Worm (Caenorhabditis elegans): Measurements from ENCODE around the gene msp-142.

Gene msp-142

DNA sequence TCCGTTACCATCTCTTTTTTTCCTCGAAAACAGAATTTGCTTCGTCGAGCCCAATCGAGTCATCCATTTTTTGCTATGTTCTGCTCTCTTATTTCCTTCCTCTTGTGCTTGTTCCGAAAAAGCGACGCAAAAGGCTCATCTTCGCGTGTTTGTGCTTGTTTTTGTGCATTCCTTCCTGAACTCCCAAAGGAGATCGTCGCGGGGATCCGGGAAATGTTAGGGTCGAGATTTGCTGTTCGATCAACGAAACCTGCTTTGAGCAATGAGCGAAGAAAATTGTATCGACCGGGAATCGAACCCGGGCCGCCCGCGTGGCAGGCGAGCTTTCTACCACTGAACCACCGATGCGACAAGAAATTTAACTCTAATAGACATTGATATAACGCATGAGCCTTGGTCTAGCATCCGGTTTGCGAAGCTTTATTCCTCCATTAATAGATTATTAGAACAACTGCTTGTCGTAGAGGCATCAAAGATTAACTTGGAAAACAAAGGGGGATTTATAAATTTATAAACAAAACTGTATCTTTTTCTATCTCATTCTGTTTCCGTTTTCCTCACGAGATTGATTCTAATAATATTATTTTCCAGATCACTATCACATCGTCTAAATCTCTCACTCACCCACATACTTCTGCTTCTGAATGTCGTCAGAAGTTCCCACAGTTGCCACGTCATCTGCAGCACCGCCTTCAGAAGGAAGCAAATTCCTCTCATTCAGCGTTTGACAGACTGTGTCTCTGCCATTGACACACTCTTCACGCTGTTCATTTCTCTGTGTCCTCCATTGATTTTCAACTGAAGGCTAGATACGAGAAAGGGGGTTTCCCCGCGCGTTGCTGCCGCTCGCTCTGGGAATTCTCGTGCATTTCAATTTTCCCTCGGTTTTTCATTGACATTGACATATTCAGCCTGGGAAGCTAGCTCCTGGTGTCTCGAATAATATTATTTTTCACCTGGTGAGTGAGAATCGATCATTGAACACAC, 15.5 kb upstream of the msp-142 start, which contains the start of gene K05F1.6 (continued):
- TF ChIP-seq ceh-48 (tag; optimal IDR thresholded peaks at IDR 0.05) (peak; percentile 31), K02D7.2 (tag; optimal IDR thresholded peaks at IDR 0.05) (peak; percentile 77), dmd-4 (tag; optimal IDR thresholded peaks at IDR 0.05; ENCODE audit: borderline replicate concordance) (peak; percentile 55), ztf-16 (tag; optimal IDR thresholded peaks at IDR 0.05) (peak; percentile 86), odd-2 (tag; optimal IDR thresholded peaks at IDR 0.05) (peak; percentile 2), ceh-30 (tag; optimal IDR thresholded peaks at IDR 0.05) (no peak), pat-9 (tag; optimal IDR thresholded peaks at IDR 0.05) (peak; percentile 42), npax-4 (tag; optimal IDR thresholded peaks at IDR 0.05) (peak; percentile 27), ceh-31 (tag; optimal IDR thresholded peaks at IDR 0.05) (peak; percentile 44), ceh-22 (tag; optimal IDR thresholded peaks at IDR 0.05) (no peak), rnt-1 (tag; optimal IDR thresholded peaks at IDR 0.05) (no peak), C08G9.2 (tag; optimal IDR thresholded peaks at IDR 0.05) (peak; percentile 54), Y22D7AL.16 (tag; optimal IDR thresholded peaks at IDR 0.05) (peak; percentile 53), hlh-15 (tag; optimal IDR thresholded peaks at IDR 0.05) (peak; percentile 17), elt-2 (tag; optimal IDR thresholded peaks at IDR 0.05) (peak; percentile 90), ceh-34 (tag; optimal IDR thresholded peaks at IDR 0.05) (peak; percentile 28), hlh-8 (tag; optimal IDR thresholded peaks at IDR 0.05) (no peak), ref-2 (tag; optimal IDR thresholded peaks at IDR 0.05) (peak; percentile 41), syd-9 (tag; optimal IDR thresholded peaks at IDR 0.05) (no peak), pag-3 (tag; optimal IDR thresholded peaks at IDR 0.05; ENCODE audit: borderline replicate concordance) (peak; percentile 24), nhr-232 (tag; optimal IDR thresholded peaks at IDR 0.05) (peak; percentile 49), sox-2 (GFP tag; IDR thresholded peaks at IDR 0.05) (no peak), elt-4 (tag; optimal IDR thresholded peaks at IDR 0.05) (no peak)

DNA sequence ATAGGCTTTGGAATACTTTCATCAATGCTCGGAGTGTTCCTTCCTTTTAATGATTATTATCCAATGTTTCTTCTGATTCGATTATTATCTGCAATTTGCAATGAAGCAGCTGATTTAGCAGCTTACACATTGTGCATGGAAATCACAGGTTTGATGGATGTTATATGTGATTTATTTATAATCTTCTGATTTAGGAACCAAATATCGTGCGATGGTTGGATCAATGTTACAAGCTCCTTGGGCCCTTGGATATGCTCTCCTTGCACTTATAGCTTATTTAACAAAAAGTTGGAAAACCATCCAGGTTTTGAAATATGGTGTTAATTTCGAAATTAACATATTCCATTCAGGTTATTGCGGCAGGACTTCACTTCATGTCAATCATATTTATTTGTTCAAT, 12.2 kb upstream of the msp-142 start:
- TF ChIP-seq mec-3 (tag; optimal IDR thresholded peaks at IDR 0.05; ENCODE audit: borderline replicate concordance) = no peak
- no peak for TF ChIP-seq T23F11.4 (GFP tag; optimal IDR thresholded peaks at IDR 0.05)

DNA sequence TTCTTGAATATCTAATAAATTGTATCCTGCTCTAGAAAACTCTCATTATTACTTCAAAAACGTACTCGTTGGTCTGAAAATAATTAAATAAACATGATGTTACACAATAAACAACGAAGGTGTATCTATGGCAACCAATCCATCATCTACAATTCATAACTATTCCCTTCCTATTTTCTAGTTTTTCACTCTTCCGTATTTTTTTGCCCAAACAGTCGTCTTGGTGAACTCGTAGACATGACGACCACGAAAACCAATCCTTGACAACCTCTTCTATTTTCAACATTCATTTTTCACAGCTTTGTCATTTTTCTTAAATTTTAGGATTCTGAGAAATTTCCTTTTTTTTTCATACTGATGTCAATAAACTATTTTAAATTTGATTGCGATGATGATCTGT, 8.9 kb upstream of the msp-142 start, which contains the start of gene K05F1.13:
Gene K05F1.13 (plus strand): TSS at position 301 of the 400 bp plus-strand sequence.
- TF ChIP-seq lim-6 (tag; optimal IDR thresholded peaks at IDR 0.05) (no peak), pax-1 (tag; optimal IDR thresholded peaks at IDR 0.05) (no peak), K02D7.2 (tag; optimal IDR thresholded peaks at IDR 0.05) (no peak), ceh-22 (tag; optimal IDR thresholded peaks at IDR 0.05) (no peak), tbx-7 (tag; optimal IDR thresholded peaks at IDR 0.05) (no peak), hlh-15 (tag; optimal IDR thresholded peaks at IDR 0.05) (no peak), pat-9 (tag; optimal IDR thresholded peaks at IDR 0.05) (no peak), syd-9 (tag; optimal IDR thresholded peaks at IDR 0.05) (no peak), ref-2 (tag; optimal IDR thresholded peaks at IDR 0.05) (no peak), ceh-2 (tag; optimal IDR thresholded peaks at IDR 0.05) (no peak), K09A11.1 (tag; optimal IDR thresholded peaks at IDR 0.05; ENCODE audit: insufficient read depth) (no peak), Y22D7AL.16 (tag; optimal IDR thresholded peaks at IDR 0.05) (no peak), hlh-6 (tag; optimal IDR thresholded peaks at IDR 0.05) (no peak), hlh-8 (tag; optimal IDR thresholded peaks at IDR 0.05) (no peak), eyg-1 (tag; optimal IDR thresholded peaks at IDR 0.05) (no peak)

DNA sequence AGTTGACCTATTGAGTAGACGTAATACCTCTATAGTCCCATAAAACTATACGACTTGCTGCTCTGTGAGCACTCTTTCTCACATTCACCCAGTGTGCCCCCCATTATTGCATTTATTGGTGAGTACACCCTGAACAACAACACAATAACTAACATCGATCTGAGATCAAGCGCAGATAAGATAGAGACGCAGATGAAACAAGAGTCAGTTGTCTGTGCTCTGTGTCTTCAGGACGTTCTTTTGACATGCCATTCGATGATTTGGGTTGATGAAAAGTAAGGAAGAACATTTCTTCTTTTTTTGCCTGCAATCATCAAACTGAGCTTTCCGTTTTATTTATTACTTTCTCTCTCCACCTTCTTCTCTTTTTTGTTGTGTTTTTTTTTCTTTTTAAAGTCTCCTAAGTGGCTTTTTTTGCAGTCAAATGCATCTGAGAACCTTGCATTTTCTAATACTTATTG, 7.4 kb upstream of the msp-142 start, which contains the start of gene lect-2:
Gene lect-2 (plus strand): TSS at position 411 of the 461 bp plus-strand sequence.
- TF ChIP-seq unc-55 (GFP tag; optimal IDR thresholded peaks at IDR 0.05) = peak; percentile 35
- no peak for TF ChIP-seq K02D7.2 (tag; optimal IDR thresholded peaks at IDR 0.05)

Measured in whole organism, late embryonic.